Worm (Caenorhabditis elegans): ENCODE data around the gene cyp-37A1.

The cyp-37A1 gene

DNA sequence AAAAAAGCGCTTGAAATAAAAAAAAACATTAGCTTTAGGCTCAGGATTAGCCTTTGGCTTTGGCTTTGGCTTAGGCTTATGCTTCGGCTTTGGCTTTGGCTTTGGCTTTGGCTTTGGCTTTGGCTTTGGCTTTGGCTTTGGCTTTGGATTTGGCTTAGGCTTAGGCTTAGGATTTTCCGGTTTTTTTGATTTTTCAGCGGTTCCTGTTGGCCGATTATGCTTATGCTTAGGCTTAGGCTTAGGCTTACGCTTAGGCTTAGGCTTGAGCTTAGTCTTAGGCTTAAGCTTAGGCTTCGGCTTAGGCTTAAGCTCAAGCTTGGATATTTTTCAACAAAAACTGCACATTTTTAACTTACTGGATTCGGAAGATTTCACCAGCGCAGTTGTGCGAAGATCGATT lies 42.6 kb downstream of the cyp-37A1 start:
- no peak for TF ChIP-seq lin-13 (tag; optimal IDR thresholded peaks at IDR 0.05)
- TF ChIP-seq cnd-1 (tag; optimal IDR thresholded peaks at IDR 0.05) = no peak
- no peak for TF ChIP-seq nhr-237 (tag; optimal IDR thresholded peaks at IDR 0.05)
- no peak for TF ChIP-seq nhr-2 (tag; optimal IDR thresholded peaks at IDR 0.05)

- TF ChIP-seq ceh-39 (tag; optimal IDR thresholded peaks at IDR 0.05) (peak; percentile 10), unc-62 (GFP tag; optimal IDR thresholded peaks at IDR 0.05) (no peak), mab-5 (tag; optimal IDR thresholded peaks at IDR 0.05) (no peak), ces-1 (GFP tag; optimal IDR thresholded peaks at IDR 0.05) (peak; percentile 46), cnd-1 (tag; optimal IDR thresholded peaks at IDR 0.05) (no peak), unc-120 (tag; optimal IDR thresholded peaks at IDR 0.05; ENCODE audit: poor library complexity, severe bottlenecking) (no peak), flh-1 (GFP tag; optimal IDR thresholded peaks at IDR 0.05) (no peak), nhr-2 (tag; optimal IDR thresholded peaks at IDR 0.05) (peak; percentile 35), nhr-237 (tag; optimal IDR thresholded peaks at IDR 0.05) (no peak), M03D4.4 (tag; optimal IDR thresholded peaks at IDR 0.05) (no peak), pha-4 (tag; optimal IDR thresholded peaks at IDR 0.05) (no peak), bed-3 (GFP tag; optimal IDR thresholded peaks at IDR 0.05) (no peak)
These were observed 43.3 kb downstream of the cyp-37A1 start, which contains the start of gene Y39G8B.1 for ce11 chrII:13973514-13973913. Y39G8B.1 (minus strand) TSS chrII:13973812.

ce11 chrII:13972199-13972598 lies 44.6 kb downstream of the cyp-37A1 start:
- TF ChIP-seq flh-1 (GFP tag; optimal IDR thresholded peaks at IDR 0.05) (no peak), unc-120 (tag; optimal IDR thresholded peaks at IDR 0.05; ENCODE audit: poor library complexity, severe bottlenecking) (no peak), mep-1 (tag; optimal IDR thresholded peaks at IDR 0.05) (no peak), drap-1 (GFP tag; optimal IDR thresholded peaks at IDR 0.05) (no peak), unc-62 (GFP tag; optimal IDR thresholded peaks at IDR 0.05) (no peak), bed-3 (GFP tag; optimal IDR thresholded peaks at IDR 0.05) (no peak), sem-2 (GFP tag; optimal IDR thresholded peaks at IDR 0.05) (no peak), blmp-1 (tag; optimal IDR thresholded peaks at IDR 0.05) (no peak), nhr-76 (tag; optimal IDR thresholded peaks at IDR 0.05) (no peak), sptf-1 (tag; optimal IDR thresholded peaks at IDR 0.05) (no peak)

DNA sequence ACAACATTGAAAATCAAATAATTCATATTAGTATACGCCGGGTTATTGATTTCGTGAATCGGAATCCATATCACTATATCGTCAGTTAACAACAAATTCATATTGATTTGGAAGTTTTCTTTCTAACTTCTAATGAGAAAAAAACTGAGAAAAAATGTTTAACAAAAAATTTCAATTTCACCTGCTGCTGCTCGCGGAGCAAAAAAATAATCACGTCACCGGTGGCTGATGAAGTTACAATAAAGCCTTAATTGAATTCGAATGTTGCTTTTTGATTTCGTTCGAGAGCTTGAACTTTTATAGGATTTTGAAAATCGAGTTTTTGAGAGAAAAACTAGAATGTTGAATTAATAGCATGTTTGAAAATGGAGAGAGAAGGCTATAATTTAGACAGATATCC lies 47.8 kb downstream of the cyp-37A1 start, which contains the start of gene sre-43:
Gene sre-43 (minus strand): TSS at position 101 of the 400 bp plus-strand sequence.
- no peak for TF ChIP-seq ztf-11 (tag; optimal IDR thresholded peaks at IDR 0.05)
- no peak for TF ChIP-seq ceh-39 (tag; optimal IDR thresholded peaks at IDR 0.05)
- no peak for TF ChIP-seq nhr-76 (tag; optimal IDR thresholded peaks at IDR 0.05)
- no peak for TF ChIP-seq unc-120 (tag; optimal IDR thresholded peaks at IDR 0.05; ENCODE audit: poor library complexity, severe bottlenecking)
- TF ChIP-seq ham-2 (GFP tag; optimal IDR thresholded peaks at IDR 0.05) = no peak
- no peak for TF ChIP-seq zip-8 (tag; optimal IDR thresholded peaks at IDR 0.05)
- no peak for TF ChIP-seq sem-2 (GFP tag; optimal IDR thresholded peaks at IDR 0.05)
- no peak for TF ChIP-seq elt-3 (tag; optimal IDR thresholded peaks at IDR 0.05)
- TF ChIP-seq sptf-1 (tag; optimal IDR thresholded peaks at IDR 0.05) = no peak
- TF ChIP-seq cnd-1 (tag; optimal IDR thresholded peaks at IDR 0.05) = no peak
- TF ChIP-seq elt-1 (tag; optimal IDR thresholded peaks at IDR 0.05; ENCODE audit: borderline replicate concordance, insufficient read depth) = no peak
- no peak for TF ChIP-seq snpc-4 (tag; optimal IDR thresholded peaks at IDR 0.05)
- TF ChIP-seq nhr-237 (tag; optimal IDR thresholded peaks at IDR 0.05) = no peak
- TF ChIP-seq lin-13 (tag; optimal IDR thresholded peaks at IDR 0.05) = no peak
- no peak for TF ChIP-seq hlh-1 (tag; optimal IDR thresholded peaks at IDR 0.05)
- no peak for TF ChIP-seq nhr-12 (tag; optimal IDR thresholded peaks at IDR 0.05)
- no peak for TF ChIP-seq M03D4.4 (tag; optimal IDR thresholded peaks at IDR 0.05)
- TF ChIP-seq drap-1 (GFP tag; optimal IDR thresholded peaks at IDR 0.05) = no peak

DNA sequence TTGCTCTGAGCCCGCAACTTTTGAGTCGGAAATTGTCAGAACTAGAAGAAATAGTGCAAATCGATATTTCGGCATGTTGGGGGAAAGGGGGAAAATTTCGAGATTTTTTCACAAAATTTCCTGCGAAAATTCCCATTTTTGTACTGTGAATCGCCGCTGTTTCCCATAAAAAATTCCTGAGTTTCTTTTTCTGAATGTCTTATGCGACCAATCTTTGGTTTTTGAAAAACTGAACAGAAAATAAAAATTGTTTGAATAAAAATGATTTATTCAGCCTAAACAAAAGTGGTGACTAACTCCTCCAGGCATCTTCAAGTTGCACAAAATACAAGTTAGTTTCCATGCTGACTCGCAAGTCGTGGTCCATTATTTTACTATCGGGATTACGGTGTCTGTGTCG lies 50.5 kb downstream of the cyp-37A1 start, which contains the start of gene W07G1.7:
Gene W07G1.7 (minus strand): TSS at position 101 of the 400 bp plus-strand sequence.
- TF ChIP-seq sptf-1 (tag; optimal IDR thresholded peaks at IDR 0.05) (no peak), drap-1 (GFP tag; optimal IDR thresholded peaks at IDR 0.05) (no peak), nhr-237 (tag; optimal IDR thresholded peaks at IDR 0.05) (no peak), hlh-1 (tag; optimal IDR thresholded peaks at IDR 0.05) (no peak), tbx-8 (GFP tag; optimal IDR thresholded peaks at IDR 0.05) (no peak), elt-1 (tag; optimal IDR thresholded peaks at IDR 0.05; ENCODE audit: borderline replicate concordance, insufficient read depth) (no peak), elt-3 (tag; optimal IDR thresholded peaks at IDR 0.05) (no peak), blmp-1 (tag; optimal IDR thresholded peaks at IDR 0.05) (no peak), bed-3 (GFP tag; optimal IDR thresholded peaks at IDR 0.05) (no peak), lin-13 (tag; optimal IDR thresholded peaks at IDR 0.05) (no peak), nhr-28 (tag; optimal IDR thresholded peaks at IDR 0.05) (no peak)

Data from whole organism, mixed stage, embryonic.